Fruit fly (Drosophila melanogaster) S2 (cell line): Measurements from ENCODE around the gene CG42246.

Experiments
- CG8478 ChIP-seq: fragments of >200 bp; optimal IDR thresholded peaks from 2 replicates; lab custom pipeline; 2018
- CTCF ChIP-seq, 2 experiments: fragments of >200 bp; optimal IDR thresholded peaks; 2 replicates each; lab custom pipeline; 2018

CG42246 gene

DNA sequence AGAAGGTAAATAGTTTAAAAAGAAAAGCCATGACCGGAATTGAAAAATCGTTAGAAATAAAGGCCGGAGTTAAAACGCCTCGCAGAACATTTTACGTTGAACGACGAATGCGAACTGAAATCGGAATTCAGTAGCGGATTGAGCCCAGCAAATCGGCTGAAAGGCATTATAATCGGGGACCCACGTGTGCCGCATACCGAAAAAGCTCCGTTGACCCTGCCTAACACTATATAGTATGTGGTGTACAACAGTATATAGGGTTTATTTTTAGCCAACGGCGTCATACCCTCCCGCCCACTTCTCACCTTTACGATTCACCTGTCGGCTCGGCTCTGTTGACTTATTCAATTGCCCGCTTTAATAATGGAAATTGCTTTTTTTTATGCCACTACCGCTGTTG lies at the start of gene CG42246:
CG42246 (minus strand) TSS at position 101 of the 400 bp plus-strand sequence.
- TF ChIP-seq CTCF (optimal IDR thresholded peaks at IDR 0.05; lab: Kevin White, UChicago): no peak
- no peak for TF ChIP-seq CG8478

DNA sequence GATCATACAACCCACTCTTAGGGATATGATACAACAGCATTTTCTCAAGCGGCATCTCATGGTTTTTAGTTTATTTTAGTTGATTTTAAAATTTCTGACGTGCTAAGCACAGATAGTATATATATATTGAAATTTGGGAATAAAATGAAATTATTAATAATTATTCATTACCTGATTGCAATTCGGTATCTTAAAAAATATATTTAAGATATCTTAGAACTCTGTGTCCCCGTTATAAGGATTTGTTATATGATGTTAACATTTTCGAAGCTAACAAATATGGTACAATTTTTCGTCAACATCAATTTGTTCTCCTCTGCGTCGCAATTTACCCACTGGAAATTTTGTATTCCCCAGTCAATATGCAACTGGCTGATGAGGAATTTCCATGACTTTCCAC lies 41.5 kb upstream of the CG42246 start, which contains the start of gene CG43198:
CG43198 (minus strand) TSS at position 101 of the 400 bp plus-strand sequence.
- TF ChIP-seq CTCF (optimal IDR thresholded peaks at IDR 0.05; lab: Kevin White, UChicago): no peak

DNA sequence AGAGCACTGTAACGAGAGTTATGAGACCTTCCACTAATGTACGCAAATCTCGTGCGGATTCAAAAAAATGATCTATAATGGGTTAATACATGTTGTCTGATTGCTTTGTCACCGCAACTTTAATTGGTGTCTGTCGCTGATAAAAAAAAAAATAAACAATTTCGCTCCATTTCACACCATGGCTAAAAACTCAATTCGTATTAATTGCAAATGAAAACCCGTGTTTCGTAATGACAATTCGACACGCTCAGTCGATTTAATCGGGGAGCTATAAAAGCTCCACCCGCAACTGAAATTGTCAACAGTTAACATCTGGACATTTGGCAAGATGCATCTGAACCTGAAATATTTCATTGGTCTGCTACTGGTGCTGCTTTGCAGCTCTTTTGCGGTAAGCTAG lies 40.2 kb upstream of the CG42246 start, which contains the start of gene CG11368:
CG11368 (plus strand) TSS at position 301 of the 400 bp plus-strand sequence.
- no peak for TF ChIP-seq CTCF (optimal IDR thresholded peaks at IDR 0.05; lab: Kevin White, UChicago)
- no peak for TF ChIP-seq CG8478

DNA sequence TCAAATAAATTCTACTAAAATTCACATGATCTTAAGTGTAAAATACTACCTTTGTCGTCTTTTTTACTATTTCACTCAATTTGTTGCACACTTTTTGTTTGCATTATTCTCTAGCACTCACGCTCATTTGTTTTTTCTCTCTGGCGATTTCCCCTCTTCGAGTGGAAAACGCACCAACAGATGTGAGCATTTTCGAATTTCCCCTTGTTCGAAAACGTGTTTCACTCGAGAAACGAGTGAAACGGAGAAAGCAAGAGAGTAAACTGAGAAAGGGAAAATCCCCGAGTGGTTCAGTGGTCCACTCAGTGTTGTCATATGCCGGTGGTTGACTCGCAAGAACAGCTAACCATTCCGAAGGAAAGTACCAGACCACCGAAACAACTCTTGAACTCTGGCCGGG lies 33.3 kb upstream of the CG42246 start:
- TF ChIP-seq CG8478: no peak
- no peak for TF ChIP-seq CTCF (optimal IDR thresholded peaks at IDR 0.05; lab: Kevin White, UChicago)

DNA sequence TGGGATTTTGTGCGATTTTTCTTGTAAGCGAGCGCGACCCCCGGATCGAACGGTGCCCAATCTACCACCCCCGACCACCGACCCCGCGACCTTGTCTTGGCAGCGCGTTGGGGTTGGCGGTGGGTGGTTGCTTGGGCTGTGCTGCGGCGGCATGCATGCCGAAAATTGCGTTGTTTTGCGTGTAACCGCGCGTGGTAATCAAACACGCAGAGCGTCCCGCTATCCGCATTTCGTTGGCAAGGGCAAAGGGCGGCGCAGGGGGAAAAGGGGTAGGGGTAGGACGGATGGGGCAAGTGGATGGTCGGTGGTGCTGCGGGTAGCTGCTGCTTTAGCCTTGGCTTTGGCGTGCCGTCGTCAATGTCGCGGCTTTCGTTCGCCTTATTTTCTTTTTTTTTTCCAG lies 20.7 kb upstream of the CG42246 start:
- TF ChIP-seq CG8478 (no peak), CTCF (optimal IDR thresholded peaks at IDR 0.05; lab: Kevin White, UChicago) (no peak)

DNA sequence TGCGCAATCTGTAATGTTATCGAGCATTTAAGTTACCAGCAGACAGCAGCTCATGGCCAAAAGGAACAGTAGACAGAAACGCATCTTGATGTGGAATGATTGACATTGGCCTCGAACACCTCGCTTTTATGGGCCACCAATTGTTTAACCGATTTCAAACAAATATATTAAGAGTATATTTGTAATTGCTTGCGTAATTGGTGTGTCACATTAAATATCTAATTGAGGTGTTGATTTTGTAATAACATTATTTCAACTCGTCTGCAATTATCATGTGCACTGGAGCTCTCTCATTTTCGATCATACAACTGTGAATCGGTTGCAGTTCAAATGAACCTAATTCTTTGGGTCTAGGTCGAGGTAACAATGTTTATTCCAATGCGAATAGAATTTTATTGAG lies 13.9 kb upstream of the CG42246 start, which contains the start of gene CG32726:
CG32726 (minus strand) TSS at position 101 of the 400 bp plus-strand sequence.
- no peak for TF ChIP-seq CG8478
- TF ChIP-seq CTCF (optimal IDR thresholded peaks at IDR 0.05; lab: Kevin White, UChicago): no peak

DNA sequence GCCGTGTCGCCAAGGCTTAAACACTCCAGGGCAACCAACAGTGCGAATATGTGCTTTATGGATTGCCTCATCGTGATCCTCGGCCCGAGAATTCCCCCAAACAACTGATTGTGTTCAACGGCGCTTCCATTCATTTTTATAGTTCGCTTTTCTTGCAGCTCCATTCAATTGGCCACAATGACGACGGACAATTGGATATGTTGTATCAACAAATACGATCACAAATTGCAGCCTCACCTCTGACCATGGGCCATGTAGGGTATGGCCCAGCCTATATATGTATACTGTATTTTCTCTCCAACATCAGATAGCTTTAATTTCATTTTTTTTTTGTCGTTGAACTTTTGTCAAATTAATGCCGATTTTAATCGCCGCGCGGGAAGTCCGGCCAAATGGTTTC lies 13.0 kb upstream of the CG42246 start, which contains the start of gene CG15036:
CG15036 (minus strand) TSS at position 101 of the 400 bp plus-strand sequence.
- TF ChIP-seq CG8478 (no peak), CTCF (optimal IDR thresholded peaks at IDR 0.05; lab: Kevin White, UChicago) (no peak)

DNA sequence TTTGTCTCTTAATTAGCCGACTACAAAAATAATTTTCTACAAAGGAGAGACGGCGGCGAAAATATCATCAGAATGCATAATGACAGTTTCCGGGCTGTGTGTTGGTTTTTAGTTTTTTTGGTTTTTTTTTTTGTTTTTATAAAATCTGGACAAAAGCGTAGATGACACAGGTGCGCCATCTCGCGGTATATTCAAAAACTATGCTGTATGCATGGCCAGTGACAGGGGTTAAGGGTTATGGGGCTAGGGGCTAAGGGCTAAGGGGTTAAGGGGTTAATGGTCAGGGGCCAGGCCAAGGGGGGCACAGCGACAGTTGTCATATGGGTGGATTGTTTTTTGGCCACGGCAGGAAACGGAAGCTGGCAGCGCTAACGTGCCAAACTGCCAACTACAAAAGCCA lies 10.9 kb upstream of the CG42246 start:
- TF ChIP-seq CTCF (optimal IDR thresholded peaks at IDR 0.05; lab: Kevin White, UChicago) (peak; percentile 55 to 58), CG8478 (no peak)

DNA sequence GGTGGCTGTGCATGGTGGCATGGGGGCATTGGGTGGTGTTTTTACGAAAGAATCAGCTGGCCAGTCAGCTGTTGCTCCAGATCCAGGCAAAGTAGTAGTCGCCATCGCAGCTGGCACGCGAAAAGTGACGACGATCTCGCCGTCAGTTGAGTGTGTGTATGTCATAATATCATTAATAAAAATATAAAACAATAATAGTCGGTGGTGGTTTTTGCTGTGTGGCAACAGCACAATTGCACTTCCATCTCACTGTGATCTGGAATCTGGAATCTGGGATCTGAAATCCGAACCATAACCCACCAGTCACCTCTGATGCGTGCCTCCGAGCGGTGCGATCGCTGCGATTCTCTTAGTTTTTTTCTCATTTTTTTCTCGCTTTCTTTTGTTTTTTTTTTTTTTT lies 6.6 kb upstream of the CG42246 start, which contains the start of gene rumpel:
rumpel (plus strand) TSS at position 301 of the 400 bp plus-strand sequence.
- no peak for TF ChIP-seq CG8478
- TF ChIP-seq CTCF (optimal IDR thresholded peaks at IDR 0.05; lab: Kevin White, UChicago): no peak

DNA sequence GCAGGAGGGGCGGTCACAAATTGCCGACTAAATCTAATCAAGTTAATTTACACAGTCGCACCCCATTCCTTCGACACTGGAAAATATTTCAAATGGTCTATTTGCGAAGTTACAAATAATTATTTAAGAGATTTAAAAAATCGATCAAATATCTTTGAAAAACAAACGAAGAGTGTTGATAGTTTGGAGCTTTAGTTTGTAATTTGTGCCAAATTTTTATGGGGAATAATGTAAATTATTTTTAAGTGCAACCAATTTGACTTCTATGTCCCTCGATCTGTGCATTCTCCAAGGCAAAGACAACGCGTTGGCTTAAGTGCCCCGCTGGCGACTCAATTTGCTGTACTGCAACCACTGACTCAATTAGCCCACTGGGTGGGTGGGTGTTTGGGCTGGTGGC lies 6.2 kb upstream of the CG42246 start:
- TF ChIP-seq CTCF (optimal IDR thresholded peaks at IDR 0.05; lab: Kevin White, UChicago): no peak
- no peak for TF ChIP-seq CG8478

DNA sequence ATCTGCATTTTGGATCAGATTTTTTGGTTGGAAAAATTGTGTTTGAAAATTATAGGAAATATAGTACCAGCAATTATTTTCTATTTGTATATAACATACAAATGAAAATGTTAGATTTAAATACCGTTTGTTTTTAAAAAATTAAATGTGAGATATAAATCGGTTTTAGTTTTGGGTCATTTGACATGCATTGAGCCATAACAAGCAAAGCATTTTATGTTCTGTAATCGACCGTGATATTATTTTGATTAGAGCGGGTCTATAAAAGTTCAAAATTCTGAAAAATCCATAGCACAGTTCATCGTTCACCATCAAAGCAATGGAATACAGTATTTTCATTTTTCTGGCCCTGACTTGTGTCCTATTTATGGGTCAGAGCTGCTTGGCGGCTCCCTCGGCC lies 5.2 kb upstream of the CG42246 start, which contains the start of gene CG34337:
CG34337 (plus strand) TSS at position 301 of the 400 bp plus-strand sequence.
- no peak for TF ChIP-seq CTCF (optimal IDR thresholded peaks at IDR 0.05; lab: Kevin White, UChicago)
- TF ChIP-seq CG8478: no peak

DNA sequence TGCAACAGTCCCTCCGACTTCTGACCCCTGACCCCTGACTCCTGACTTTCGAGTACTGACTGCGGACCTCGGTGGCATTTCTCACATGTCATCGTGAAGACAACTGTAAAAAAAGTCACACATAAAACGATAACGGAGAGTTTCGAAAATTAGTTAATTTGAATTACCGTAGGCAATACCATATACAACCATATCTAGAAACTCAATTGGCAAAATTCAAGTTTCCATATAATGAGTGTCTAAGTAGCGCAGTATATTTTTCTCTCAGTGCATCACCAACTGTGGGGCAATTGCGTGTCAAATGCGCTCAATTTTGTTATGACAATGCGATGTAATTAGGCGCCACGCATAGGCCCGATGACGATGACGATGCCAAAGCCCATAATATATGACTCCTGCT lies 3.3 kb upstream of the CG42246 start:
- TF ChIP-seq CTCF (optimal IDR thresholded peaks at IDR 0.05; lab: Kevin White, UChicago): no peak
- no peak for TF ChIP-seq CG8478

DNA sequence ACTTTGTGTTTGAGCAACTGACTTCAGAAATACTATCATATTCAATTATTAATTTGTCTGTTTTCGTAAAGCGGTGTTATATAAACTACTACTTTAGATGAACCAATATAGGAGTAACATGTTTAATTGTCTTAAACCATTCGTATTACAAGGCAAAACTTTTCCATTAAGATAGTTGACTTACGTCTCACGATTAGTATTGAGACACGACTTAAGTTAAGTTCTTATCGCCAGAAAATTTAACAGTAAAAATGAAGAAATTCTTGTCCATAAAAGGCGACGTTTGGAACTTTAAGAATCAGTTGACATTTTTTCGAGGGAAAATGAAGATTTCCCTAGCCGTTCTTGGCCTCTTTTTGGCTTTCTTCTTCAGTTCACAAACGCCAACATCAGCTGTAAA lies 1.9 kb upstream of the CG42246 start, which contains the start of gene CG42705:
CG42705 (plus strand) TSS at position 301 of the 400 bp plus-strand sequence.
- no peak for TF ChIP-seq CG8478

DNA sequence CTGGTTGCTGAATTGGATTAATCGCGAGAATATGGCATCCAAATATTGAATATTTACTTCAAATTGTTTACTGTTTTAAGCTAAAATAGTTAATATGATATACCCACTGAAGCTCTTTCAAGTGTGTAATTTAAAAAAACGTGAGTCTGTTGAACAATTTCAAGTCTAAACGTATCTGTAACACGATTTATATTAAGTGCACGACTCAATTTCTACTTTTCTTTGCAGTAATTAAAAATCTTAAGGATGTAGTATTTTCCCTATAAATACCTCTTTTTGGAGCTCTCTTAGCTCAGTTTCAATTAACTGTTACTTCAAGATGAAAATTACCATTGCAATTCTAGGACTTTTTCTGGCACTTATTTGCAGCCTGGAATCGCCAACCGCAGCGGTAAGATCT lies 662 bp upstream of the CG42246 start, which contains the start of gene CG42704:
CG42704 (plus strand) TSS at position 301 of the 400 bp plus-strand sequence.
- TF ChIP-seq CTCF (optimal IDR thresholded peaks at IDR 0.05; lab: Kevin White, UChicago): no peak
- no peak for TF ChIP-seq CG8478

DNA sequence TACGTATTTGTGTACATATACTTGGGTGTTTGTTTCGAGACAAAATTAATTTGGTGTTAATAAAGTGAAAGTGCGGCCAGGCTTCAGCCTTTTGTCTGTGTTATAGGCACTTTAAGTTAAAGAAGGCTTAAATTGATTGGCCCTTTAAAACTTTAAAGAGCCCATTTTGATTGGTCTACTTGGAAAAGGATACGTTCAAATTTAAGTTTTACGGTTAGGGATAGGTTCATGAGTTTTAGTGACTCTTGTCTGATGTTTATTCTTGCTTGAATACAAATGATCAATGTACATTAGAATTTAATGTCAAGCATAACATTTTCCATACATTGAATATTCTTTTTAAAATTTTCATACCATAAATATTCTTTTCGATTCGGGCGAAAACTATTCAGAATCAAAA lies 4.8 kb downstream of the CG42246 start, which contains the start of gene CG32727:
CG32727 (plus strand) TSS at position 301 of the 400 bp plus-strand sequence.
- TF ChIP-seq CG8478 (no peak), CTCF (optimal IDR thresholded peaks at IDR 0.05; lab: Kevin White, UChicago) (no peak)

DNA sequence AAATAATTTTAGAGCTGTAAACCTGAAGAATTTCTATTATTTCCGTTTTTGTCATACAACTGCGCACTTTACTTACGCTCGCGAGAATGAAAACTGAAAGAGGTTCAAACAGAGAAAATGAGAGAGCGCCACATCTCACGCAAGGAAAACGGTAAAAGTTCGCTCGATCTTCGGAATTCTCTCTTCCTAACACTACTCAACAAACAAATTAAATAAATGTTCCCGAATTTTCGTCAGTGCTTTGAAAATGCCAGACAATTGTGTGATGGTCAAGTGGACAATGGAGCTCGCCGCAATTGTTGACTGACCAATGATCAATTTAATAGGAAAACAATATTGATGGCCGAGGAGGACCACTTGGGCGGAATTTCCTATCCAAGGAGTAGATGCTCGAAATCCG lies 6.0 kb downstream of the CG42246 start, which contains the start of gene CG1677:
CG1677 (minus strand) TSS at position 101 of the 400 bp plus-strand sequence.
- TF ChIP-seq CG8478 (no peak), CTCF (optimal IDR thresholded peaks at IDR 0.05; lab: Kevin White, UChicago) (no peak)

DNA sequence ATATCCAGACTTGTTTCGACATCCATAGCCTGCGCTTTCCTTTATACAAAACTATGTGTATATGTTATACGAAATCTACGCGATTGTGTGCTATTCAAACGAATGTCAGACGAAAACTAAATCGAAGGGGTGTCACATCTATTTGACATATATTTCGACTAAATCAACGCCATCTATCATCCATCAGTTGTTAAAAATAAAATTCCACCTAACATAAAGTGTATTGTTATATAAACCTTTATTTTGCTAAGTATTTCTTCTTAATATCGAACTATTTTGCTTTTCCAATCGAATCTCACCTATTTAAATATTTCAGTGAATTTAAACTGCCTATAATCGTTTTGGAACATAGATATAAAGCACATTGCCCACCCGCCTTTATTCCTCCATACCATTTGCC lies 8.6 kb downstream of the CG42246 start, which contains the start of gene CG15035:
CG15035 (minus strand) TSS at position 101 of the 400 bp plus-strand sequence.
- no peak for TF ChIP-seq CG8478
- no peak for TF ChIP-seq CTCF (optimal IDR thresholded peaks at IDR 0.05; lab: Kevin White, UChicago)
